Worm (Caenorhabditis elegans): ENCODE results near the gene F45E6.1.

DNA sequence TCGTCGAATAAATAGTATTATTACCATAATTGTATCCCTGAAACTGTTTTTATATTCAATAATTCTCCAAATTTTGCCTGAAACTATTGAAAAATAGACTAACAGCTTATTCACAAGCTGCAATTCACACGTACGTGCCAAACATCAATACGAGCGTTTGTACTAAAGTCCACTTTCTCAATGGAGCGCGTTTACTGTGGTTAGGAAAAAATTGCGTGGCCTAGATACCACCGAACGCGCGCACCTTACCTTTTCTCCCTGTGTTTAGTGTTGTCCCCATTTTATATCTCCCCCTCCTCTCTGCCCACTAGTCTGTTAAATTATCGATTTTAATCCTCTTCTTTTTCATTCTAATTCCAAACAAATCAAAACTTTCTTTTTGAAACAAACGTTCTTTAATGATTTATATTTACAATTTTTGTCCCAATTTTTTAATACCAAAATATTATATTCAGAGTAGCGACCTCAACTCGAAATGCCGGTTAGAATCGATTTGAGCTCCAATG is 22.9 kb downstream of the F45E6.1 start, which contains the start of the genes T18D3.9 and T18D3.1:
- TF ChIP-seq ama-1 (optimal IDR thresholded peaks at IDR 0.05): no peak
- no peak for TF ChIP-seq flt-1 (GFP tag; IDR thresholded peaks at IDR 0.05)
- no peak for TF ChIP-seq ceh-36 (tag; optimal IDR thresholded peaks at IDR 0.05)
- TF ChIP-seq aly-1 (tag; optimal IDR thresholded peaks at IDR 0.05): no peak
- TF ChIP-seq scrt-1 (GFP tag; IDR thresholded peaks at IDR 0.05): no peak
- no peak for TF ChIP-seq sea-1 (GFP tag; conservative IDR thresholded peaks at IDR 0.05)
- TF ChIP-seq hmbx-1 (tag; optimal IDR thresholded peaks at IDR 0.05): no peak
- no peak for TF ChIP-seq pes-1 (GFP tag; IDR thresholded peaks at IDR 0.05)
